Worm (Caenorhabditis elegans) whole organism, L1 larva: ENCODE results near the gene Y6E2A.1.

Experiments
- C04F5.9 ChIP-seq: sonication (generic microtip); optimal IDR thresholded peaks from 2 replicates; lab custom pipeline; 2016; ENCODE audit warnings: missing genetic modification characterization, missing compliant biosample characterization
- C16A3.4 ChIP-seq: fragments of 150-350 bp; optimal IDR thresholded peaks from 2 replicates; lab custom pipeline; 2014; ENCODE audit warnings: missing biosample characterization, missing genetic modification characterization
- F16B12.6 ChIP-seq: fragments of 150-350 bp; optimal IDR thresholded peaks from 2 replicates; lab custom pipeline; 2014; ENCODE audit warnings: missing biosample characterization, missing genetic modification characterization
- ama-1 ChIP-seq: fragments of 150-350 bp; optimal IDR thresholded peaks from 2 replicates; lab custom pipeline; 2014
- blmp-1 ChIP-seq: fragments of 150-350 bp; optimal IDR thresholded peaks from 2 replicates; lab custom pipeline; 2014; ENCODE audit warnings: missing biosample characterization, missing genetic modification characterization
- ceh-82 ChIP-seq, 3 experiments: fragments of 150-350 bp in 1 of 3; sonication (generic microtip) in 2 of 3; optimal IDR thresholded peaks; 2 replicates each; lab custom pipeline; 2014 to 2017; ENCODE audit warnings: missing biosample characterization in 3 of 3, missing genetic modification characterization in 3 of 3
- ceh-90 ChIP-seq: sonication (generic microtip); optimal IDR thresholded peaks from 2 replicates; lab custom pipeline; 2016; ENCODE audit warnings: missing genetic modification characterization, missing compliant biosample characterization
- dpl-1 ChIP-seq, 3 experiments: fragments of 150-350 bp in 2 of 3; sonication (generic microtip) in 1 of 3; optimal IDR thresholded peaks; 2 replicates each; lab custom pipeline; 2014 to 2017; ENCODE audit warnings: missing biosample characterization in 3 of 3, missing genetic modification characterization in 3 of 3, missing genetic modification reagents in 3 of 3
- dsc-1 ChIP-seq: sonication (generic microtip); optimal IDR thresholded peaks from 2 replicates; lab custom pipeline; 2016; ENCODE audit warnings: mild to moderate bottlenecking, missing genetic modification characterization, missing compliant biosample characterization
- efl-1 ChIP-seq, 4 experiments: fragments of 150-350 bp; optimal IDR thresholded peaks in 3 of 4; peaks in 1 of 4; 1 replicate in 1 of 4; 2 replicates in 3 of 4; lab custom pipeline; 2014; ENCODE audit warnings: missing biosample characterization in 2 of 4, missing genetic modification characterization in 2 of 4, missing genetic modification reagents in 2 of 4
- efl-3 ChIP-seq: fragments of 200-800 bp; sonication (Bioruptor generic); optimal IDR thresholded peaks from 2 replicates; lab custom pipeline; 2018; ENCODE audit warnings: mild to moderate bottlenecking, missing genetic modification characterization, missing compliant biosample characterization
- elt-2 ChIP-seq: sonication (generic microtip); optimal IDR thresholded peaks from 2 replicates; lab custom pipeline; 2016; ENCODE audit warnings: missing genetic modification characterization, mild to moderate bottlenecking, inconsistent platforms, missing compliant biosample characterization, missing genetic modification reagents
- fkh-10 ChIP-seq: sonication (generic microtip); optimal IDR thresholded peaks from 2 replicates; lab custom pipeline; 2017; ENCODE audit warnings: missing biosample characterization, missing genetic modification reagents, missing genetic modification characterization
- fkh-8 ChIP-seq: sonication (generic microtip); optimal IDR thresholded peaks from 2 replicates; lab custom pipeline; 2016; ENCODE audit warnings: mild to moderate bottlenecking, missing genetic modification characterization, missing compliant biosample characterization
- grh-1 ChIP-seq: fragments of 200-800 bp; sonication (Bioruptor generic); IDR thresholded peaks from 2 replicates; pipeline ENCODE4 v1.3.6; 2022; ENCODE audit warnings: missing genetic modification reagents, missing genetic modification characterization, missing compliant biosample characterization
- hlh-17 ChIP-seq: fragments of 200-800 bp; sonication (Bioruptor generic); optimal IDR thresholded peaks from 2 replicates; lab custom pipeline; 2018; ENCODE audit warnings: missing genetic modification characterization, mild to moderate bottlenecking, missing compliant biosample characterization, moderate library complexity, borderline replicate concordance
- hlh-4 ChIP-seq: sonication (generic microtip); optimal IDR thresholded peaks from 2 replicates; lab custom pipeline; 2016; ENCODE audit warnings: mild to moderate bottlenecking, missing genetic modification characterization, missing compliant biosample characterization
- hpl-2 ChIP-seq: fragments of 150-350 bp; optimal IDR thresholded peaks from 2 replicates; lab custom pipeline; 2014; ENCODE audit warnings: missing biosample characterization, missing genetic modification reagents, missing genetic modification characterization
- lin-13 ChIP-seq: fragments of 150-350 bp; optimal IDR thresholded peaks from 2 replicates; lab custom pipeline; 2014; ENCODE audit warnings: missing biosample characterization, missing genetic modification reagents, missing genetic modification characterization
- lin-14 ChIP-seq: fragments of 200-800 bp; sonication (Bioruptor generic); optimal IDR thresholded peaks from 2 replicates; lab custom pipeline; 2018; ENCODE audit warnings: mild to moderate bottlenecking, missing genetic modification characterization, moderate library complexity, missing compliant biosample characterization
- lin-35 ChIP-seq, 2 experiments: fragments of 150-350 bp; optimal IDR thresholded peaks; 2 replicates each; lab custom pipeline; 2014; ENCODE audit warnings: missing biosample characterization in 2 of 2, missing genetic modification characterization in 2 of 2, missing genetic modification reagents in 2 of 2
- lsy-2 ChIP-seq, 2 experiments: fragments of 150-350 bp; optimal IDR thresholded peaks; 2 replicates each; lab custom pipeline; 2014; ENCODE audit warnings: missing biosample characterization in 2 of 2, missing genetic modification characterization in 2 of 2
- mab-9 ChIP-seq: fragments of 200-800 bp; sonication (Bioruptor generic); IDR thresholded peaks from 2 replicates; pipeline ENCODE4 v1.3.6; 2022; ENCODE audit warnings: missing genetic modification reagents, missing genetic modification characterization, missing compliant biosample characterization
- mdl-1 ChIP-seq, 2 experiments: fragments of 150-350 bp; optimal IDR thresholded peaks; 2 replicates each; lab custom pipeline; 2014 to 2017; ENCODE audit warnings: missing biosample characterization in 2 of 2, missing genetic modification characterization in 2 of 2, inconsistent platforms in 1 of 2
- mef-2 ChIP-seq: fragments of 150-350 bp; optimal IDR thresholded peaks from 2 replicates; lab custom pipeline; 2014; ENCODE audit warnings: missing biosample characterization, missing genetic modification characterization
- mep-1 ChIP-seq: fragments of 150-350 bp; optimal IDR thresholded peaks from 2 replicates; lab custom pipeline; 2014; ENCODE audit warnings: missing biosample characterization, missing genetic modification characterization
- nhr-20 ChIP-seq: sonication (generic microtip); optimal IDR thresholded peaks from 2 replicates; lab custom pipeline; 2016; ENCODE audit warnings: mild to moderate bottlenecking, missing genetic modification characterization, missing compliant biosample characterization
- nhr-28 ChIP-seq: fragments of 150-350 bp; optimal IDR thresholded peaks from 2 replicates; lab custom pipeline; 2014; ENCODE audit warnings: missing biosample characterization, missing genetic modification characterization
- nhr-71 ChIP-seq: sonication (generic microtip); optimal IDR thresholded peaks from 2 replicates; lab custom pipeline; 2016; ENCODE audit warnings: mild to moderate bottlenecking, missing genetic modification characterization, moderate library complexity, missing compliant biosample characterization
- nhr-77 ChIP-seq: fragments of 150-350 bp; optimal IDR thresholded peaks from 2 replicates; lab custom pipeline; 2014; ENCODE audit warnings: missing biosample characterization, missing genetic modification characterization
- nhr-84 ChIP-seq: sonication (generic microtip); optimal IDR thresholded peaks from 2 replicates; lab custom pipeline; 2017; ENCODE audit warnings: missing biosample characterization, missing genetic modification characterization
- pag-3 ChIP-seq: sonication (generic microtip); optimal IDR thresholded peaks from 2 replicates; lab custom pipeline; 2017; ENCODE audit warnings: missing genetic modification characterization, mild to moderate bottlenecking, missing compliant biosample characterization, antibody characterized with exemption, borderline replicate concordance; ENCODE audit not compliant: insufficient read depth
- rnt-1 ChIP-seq: sonication (generic microtip); optimal IDR thresholded peaks from 2 replicates; lab custom pipeline; 2016; ENCODE audit warnings: mild to moderate bottlenecking, missing genetic modification characterization, moderate library complexity, missing compliant biosample characterization
- skn-1 ChIP-seq: fragments of 150-350 bp; optimal IDR thresholded peaks from 2 replicates; lab custom pipeline; 2014; ENCODE audit warnings: missing biosample characterization, missing genetic modification characterization
- snpc-4 ChIP-seq: fragments of 150-350 bp; optimal IDR thresholded peaks from 2 replicates; lab custom pipeline; 2014; ENCODE audit warnings: missing biosample characterization, missing genetic modification characterization
- snu-23 ChIP-seq: sonication (generic microtip); optimal IDR thresholded peaks from 2 replicates; lab custom pipeline; 2016; ENCODE audit warnings: missing genetic modification characterization, missing compliant biosample characterization
- sptf-1 ChIP-seq: fragments of 150-350 bp; optimal IDR thresholded peaks from 2 replicates; lab custom pipeline; 2014; ENCODE audit warnings: missing biosample characterization, missing genetic modification characterization
- swsn-7 ChIP-seq: sonication (generic microtip); optimal IDR thresholded peaks from 2 replicates; lab custom pipeline; 2016; ENCODE audit warnings: missing genetic modification characterization, missing compliant biosample characterization
- tbx-2 ChIP-seq: sonication (generic microtip); optimal IDR thresholded peaks from 2 replicates; lab custom pipeline; 2016; ENCODE audit warnings: missing genetic modification characterization, missing compliant biosample characterization
- tlp-1 ChIP-seq: fragments of 150-350 bp; optimal IDR thresholded peaks from 2 replicates; lab custom pipeline; 2014; ENCODE audit warnings: missing biosample characterization, missing genetic modification characterization
- unc-130 ChIP-seq: fragments of 150-350 bp; optimal IDR thresholded peaks from 2 replicates; lab custom pipeline; 2017; ENCODE audit warnings: missing biosample characterization, missing genetic modification characterization, inconsistent platforms
- unc-62 ChIP-seq: fragments of 150-350 bp; optimal IDR thresholded peaks from 2 replicates; lab custom pipeline; 2014; ENCODE audit warnings: missing biosample characterization, missing genetic modification reagents, missing genetic modification characterization
- unc-86 ChIP-seq: sonication (generic microtip); optimal IDR thresholded peaks from 2 replicates; lab custom pipeline; 2016; ENCODE audit warnings: missing genetic modification characterization, missing compliant biosample characterization
- unc-98 ChIP-seq: fragments of 200-800 bp; sonication (Bioruptor generic); IDR thresholded peaks from 2 replicates; pipeline ENCODE4 v1.3.6; 2022; ENCODE audit warnings: missing genetic modification characterization, missing compliant biosample characterization
- xbp-1 ChIP-seq: sonication (generic microtip); optimal IDR thresholded peaks from 2 replicates; lab custom pipeline; 2016; ENCODE audit warnings: missing genetic modification characterization, missing compliant biosample characterization
- ztf-11 ChIP-seq, 2 experiments: sonication (generic microtip); optimal IDR thresholded peaks; 2 replicates each; lab custom pipeline; 2016 to 2017; ENCODE audit warnings: missing genetic modification characterization in 2 of 2, missing biosample characterization in 1 of 2, missing compliant biosample characterization in 1 of 2

Gene Y6E2A.1

DNA sequence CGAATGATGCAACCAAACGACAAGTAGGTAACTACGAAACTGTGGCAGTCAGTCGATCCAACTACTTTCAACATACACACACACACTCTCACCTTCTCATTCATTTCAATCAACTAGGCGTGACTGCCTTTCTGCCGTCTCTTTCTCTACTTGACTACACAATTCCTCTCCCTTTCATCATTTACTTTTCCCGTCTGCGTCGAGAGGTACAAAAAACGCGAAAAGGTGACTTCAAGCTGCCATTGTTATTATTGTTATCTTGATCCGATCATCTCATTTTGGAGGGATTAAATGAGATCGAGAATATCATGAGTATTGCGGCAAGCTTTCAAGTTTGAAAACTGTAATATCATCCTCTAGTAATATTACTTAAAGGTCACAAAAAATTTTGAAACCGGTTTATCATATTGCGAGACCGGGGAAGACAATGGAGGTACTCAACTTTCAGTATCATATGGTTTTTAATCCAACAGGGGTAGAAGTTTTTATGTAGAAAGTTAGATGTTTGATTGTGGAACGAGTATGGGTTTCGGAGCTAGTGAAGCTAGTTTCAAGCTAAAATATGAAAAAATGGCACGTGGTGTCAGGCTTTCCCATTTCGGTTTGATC is 46.1 kb downstream of the Y6E2A.1 start (continued):
- TF ChIP-seq blmp-1 (peak; percentile 95), tbx-2 (tag; lab: Kevin White, UChicago) (peak; percentile 20), efl-3 (GFP tag; lab: Kevin White, UChicago) (no peak), nhr-71 (peak; percentile 67), grh-1 (GFP tag; lab: Robert Waterston, UW) (peak; percentile 72), lsy-2 (tag; optimal IDR thresholded peaks at IDR 0.05; lab: Kevin White, UChicago) (peak; percentile 55 to 71), tlp-1 (no peak), hpl-2 (GFP tag; lab: Kevin White, UChicago) (no peak), dpl-1 (GFP tag; optimal IDR thresholded peaks at IDR 0.05; lab: Kevin White, UChicago) (peak; percentile 2 to 23 (median 5)), mep-1 (tag; lab: Kevin White, UChicago) (peak; percentile 59), nhr-77 (tag; lab: Kevin White, UChicago) (peak; percentile 50), unc-130 (tag; lab: Kevin White, UChicago) (no peak), elt-2 (tag; lab: Kevin White, UChicago) (peak; percentile 15), lin-14 (peak; percentile 83), mef-2 (no peak), nhr-28 (tag; lab: Kevin White, UChicago) (no peak), ama-1 (lab: Kevin White, UChicago) (no peak), lin-13 (no peak), nhr-20 (peak; percentile 81), unc-86 (tag; lab: Kevin White, UChicago) (no peak), C16A3.4 (tag; lab: Kevin White, UChicago) (peak; percentile 47), hlh-17 (no peak), hlh-4 (tag; lab: Kevin White, UChicago) (no peak), pag-3 (tag; lab: Kevin White, UChicago) (peak; percentile 76), unc-62 (GFP tag; lab: Kevin White, UChicago) (no peak), sptf-1 (tag; lab: Kevin White, UChicago) (no peak), lin-35 (GFP tag; optimal IDR thresholded peaks at IDR 0.05; lab: Kevin White, UChicago) (peak; percentile 7 to 58), swsn-7 (tag; lab: Kevin White, UChicago) (peak; percentile 16), fkh-8 (tag; lab: Kevin White, UChicago) (no peak), unc-98 (no peak), mab-9 (GFP tag; lab: Robert Waterston, UW) (no peak), efl-1 (optimal IDR thresholded peaks at IDR 0.05; lab: Kevin White, UChicago) (peak; percentile 29 to 37), efl-1 (GFP tag; optimal IDR thresholded peaks at IDR 0.05 in 1 of 2; lab: Kevin White, UChicago) (peak; percentile 11 to 84), nhr-84 (no peak), C04F5.9 (tag; lab: Kevin White, UChicago) (no peak), ceh-82 (tag; optimal IDR thresholded peaks at IDR 0.05; lab: Kevin White, UChicago) (peak in 1 of 3 experiments; percentile 24), xbp-1 (tag; lab: Kevin White, UChicago) (no peak), ztf-11 (tag; optimal IDR thresholded peaks at IDR 0.05; lab: Kevin White, UChicago) (no peak), ceh-90 (no peak), fkh-10 (GFP tag; lab: Kevin White, UChicago) (no peak), mdl-1 (tag; optimal IDR thresholded peaks at IDR 0.05; lab: Kevin White, UChicago) (peak in 1 of 2 experiments; percentile 62), snu-23 (GFP tag; lab: Kevin White, UChicago) (peak; percentile 62), skn-1 (tag; lab: Kevin White, UChicago) (peak; percentile 12)

DNA sequence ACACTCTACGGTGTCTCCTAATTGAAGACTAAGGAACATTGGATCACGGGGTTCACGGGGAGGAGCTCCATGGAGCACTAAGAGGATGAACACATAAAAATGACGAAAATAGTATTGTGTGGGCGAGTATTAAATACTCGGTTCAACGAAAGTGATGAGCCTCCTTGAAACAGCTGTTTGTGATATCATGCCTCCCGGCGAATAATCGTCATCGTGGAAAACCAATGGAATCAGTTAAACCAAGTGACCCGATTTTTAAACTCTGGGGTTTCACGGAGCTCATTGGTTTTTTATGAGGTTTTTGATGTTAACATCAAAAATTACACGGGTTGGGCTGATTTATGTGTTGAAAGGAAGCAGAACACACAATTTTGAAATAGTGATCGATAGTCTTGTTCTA is 48.7 kb downstream of the Y6E2A.1 start:
- TF ChIP-seq dsc-1: peak; percentile 72
- peak; percentile 52 for TF ChIP-seq rnt-1 (tag; lab: Kevin White, UChicago)
- peak in 1 of 2 experiments; percentile 20 for TF ChIP-seq lsy-2 (tag; optimal IDR thresholded peaks at IDR 0.05; lab: Kevin White, UChicago)
- peak; percentile 8 for TF ChIP-seq nhr-71
- TF ChIP-seq F16B12.6 (tag; lab: Kevin White, UChicago): no peak
- no peak for TF ChIP-seq snpc-4
